Worm (Caenorhabditis elegans): ENCODE results near the gene R11.4.

DNA sequence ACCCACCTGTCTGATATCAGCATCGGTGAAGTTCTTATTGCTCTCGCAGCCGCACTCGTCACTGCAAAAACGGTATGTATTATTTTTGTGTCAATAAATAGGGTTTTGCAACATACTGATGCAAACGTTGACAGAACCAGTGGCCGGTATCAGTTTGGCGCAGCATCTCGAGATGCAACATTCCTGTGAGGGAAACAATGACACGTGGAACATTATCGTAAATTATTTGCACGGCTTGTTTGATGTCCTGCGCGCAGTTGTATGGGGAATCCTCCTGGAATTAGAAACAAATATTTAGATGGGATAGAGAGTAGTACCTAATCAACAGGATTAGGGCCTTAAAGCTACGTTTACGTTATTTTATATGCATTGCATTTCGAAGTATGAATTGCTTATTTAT is 49.5 kb downstream of the R11.4 start:
- TF ChIP-seq egl-27 (tag; optimal IDR thresholded peaks at IDR 0.05) (no peak), dmd-9 (GFP tag; IDR thresholded peaks at IDR 0.05) (no peak), mdl-1 (tag; optimal IDR thresholded peaks at IDR 0.05) (peak in 1 of 2 experiments; percentile 76), ces-1 (GFP tag; optimal IDR thresholded peaks at IDR 0.05) (no peak), nhr-11 (tag; optimal IDR thresholded peaks at IDR 0.05) (no peak), nhr-237 (tag; optimal IDR thresholded peaks at IDR 0.05) (no peak), lin-39 (tag; optimal IDR thresholded peaks at IDR 0.05) (no peak), mxl-3 (GFP tag; optimal IDR thresholded peaks at IDR 0.05) (no peak), aly-2 (tag; optimal IDR thresholded peaks at IDR 0.05) (no peak), nhr-77 (tag; optimal IDR thresholded peaks at IDR 0.05) (no peak), mdt-29 (GFP tag; IDR thresholded peaks at IDR 0.05) (no peak), ztf-11 (tag; optimal IDR thresholded peaks at IDR 0.05) (no peak)

Data from whole organism, L4 larva.